Fruit fly (Drosophila melanogaster) Kc167 (cell line): ENCODE data around the gene Alp5.

Source experiments
- Myc ChIP-seq: fragments of >200 bp; optimal IDR thresholded peaks from 2 replicates; lab custom pipeline; 2017; ENCODE audit warnings: missing external identifiers
- Sin3A ChIP-seq: fragments of >200 bp; optimal IDR thresholded peaks from 2 replicates; lab custom pipeline; 2018; ENCODE audit warnings: missing external identifiers
- h ChIP-seq: fragments of >200 bp; optimal IDR thresholded peaks from 3 replicates; lab custom pipeline; 2018; ENCODE audit warnings: missing external identifiers
- insv ChIP-seq: fragments of >200 bp; optimal IDR thresholded peaks from 3 replicates; lab custom pipeline; 2018; ENCODE audit warnings: missing external identifiers
- psq ChIP-seq: fragments of >200 bp; optimal IDR thresholded peaks from 2 replicates; lab custom pipeline; 2017; ENCODE audit warnings: missing external identifiers
- ttk ChIP-seq: sonication (Bioruptor generic); optimal IDR thresholded peaks from 2 replicates; lab custom pipeline; 2017; ENCODE audit warnings: missing external identifiers

Gene Alp5

dm6 chr3R:20984087-20984486 lies 22.7 kb downstream of the Alp5 start:
- TF ChIP-seq insv (lab: Kevin White, UChicago) (no peak), h (lab: Kevin White, UChicago) (no peak), Sin3A (lab: Kevin White, UChicago) (no peak), ttk (lab: Kevin White, UChicago) (no peak), Myc (no peak), psq (lab: Kevin White, UChicago) (no peak)

- TF ChIP-seq Sin3A (lab: Kevin White, UChicago): no peak
- no peak for TF ChIP-seq psq (lab: Kevin White, UChicago)
- TF ChIP-seq h (lab: Kevin White, UChicago): no peak
- TF ChIP-seq ttk (lab: Kevin White, UChicago): no peak
- TF ChIP-seq Myc: no peak
- TF ChIP-seq insv (lab: Kevin White, UChicago): no peak
These were observed 28.9 kb downstream of the Alp5 start, which contains the start of gene Calx for dm6 chr3R:20977846-20978295. Calx (plus strand) TSS chr3R:20978183.

DNA sequence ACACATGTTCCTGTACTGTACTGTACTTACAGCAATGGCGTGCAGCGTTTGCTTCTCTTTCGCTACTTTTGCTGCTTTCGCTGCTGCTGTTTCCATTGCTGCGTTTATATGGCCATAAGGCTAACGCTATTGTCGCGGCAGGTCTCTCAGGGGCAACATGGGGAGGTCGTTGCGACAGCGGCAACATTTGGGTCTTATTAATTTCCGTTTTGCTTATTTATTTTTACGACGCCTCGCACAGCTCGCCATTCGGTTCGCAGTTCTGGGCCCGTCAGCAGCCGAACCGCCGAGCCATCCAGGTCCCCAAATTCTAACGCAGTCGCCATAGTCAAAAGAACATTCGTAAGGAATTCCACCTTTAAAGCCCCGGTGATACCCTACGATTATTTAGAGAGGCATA lies 30.1 kb downstream of the Alp5 start:
- TF ChIP-seq Sin3A (lab: Kevin White, UChicago): no peak
- no peak for TF ChIP-seq ttk (lab: Kevin White, UChicago)
- no peak for TF ChIP-seq insv (lab: Kevin White, UChicago)
- no peak for TF ChIP-seq Myc
- TF ChIP-seq h (lab: Kevin White, UChicago): no peak
- no peak for TF ChIP-seq psq (lab: Kevin White, UChicago)

DNA sequence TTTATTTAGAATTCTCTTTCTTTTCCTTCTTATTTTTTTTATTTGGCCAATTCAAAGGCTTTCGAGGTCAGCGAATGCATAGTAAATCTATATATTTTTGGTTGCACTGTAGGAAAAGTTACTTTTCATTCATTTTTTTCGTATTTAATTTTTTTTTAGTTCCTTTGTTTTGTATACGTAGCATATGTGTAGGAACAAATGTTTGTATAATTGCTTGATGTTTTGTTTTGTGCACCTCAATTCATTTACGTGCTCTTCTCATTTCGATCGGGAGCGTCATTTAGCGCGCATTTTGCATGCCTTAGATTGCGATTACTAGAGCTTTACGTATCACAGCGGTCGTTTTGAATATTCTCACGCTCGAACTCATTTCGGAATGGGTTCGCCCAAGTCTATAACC lies 43.8 kb downstream of the Alp5 start:
- TF ChIP-seq Myc (no peak), psq (lab: Kevin White, UChicago) (no peak), insv (lab: Kevin White, UChicago) (no peak), Sin3A (lab: Kevin White, UChicago) (no peak), h (lab: Kevin White, UChicago) (no peak), ttk (lab: Kevin White, UChicago) (no peak)

DNA sequence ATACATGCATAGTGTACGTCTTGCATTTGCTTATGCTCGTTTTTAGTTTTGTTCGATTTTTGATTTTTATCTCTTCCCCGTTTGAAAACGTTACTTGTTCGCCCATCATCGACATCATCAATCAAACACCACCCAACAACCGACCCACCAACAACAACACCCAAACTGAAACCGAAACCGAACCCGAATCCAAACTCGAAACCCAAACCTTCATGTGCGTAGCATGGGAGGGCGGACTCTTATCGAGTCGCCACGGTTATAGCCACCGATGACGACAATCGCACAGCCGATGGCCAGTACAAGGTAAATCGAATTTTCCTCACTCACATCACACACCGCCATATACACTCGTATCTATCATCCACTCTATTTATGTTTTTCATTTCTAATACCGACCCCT lies 44.8 kb downstream of the Alp5 start:
- no peak for TF ChIP-seq ttk (lab: Kevin White, UChicago)
- TF ChIP-seq insv (lab: Kevin White, UChicago): no peak
- TF ChIP-seq Sin3A (lab: Kevin White, UChicago): no peak
- TF ChIP-seq psq (lab: Kevin White, UChicago): no peak
- no peak for TF ChIP-seq Myc
- no peak for TF ChIP-seq h (lab: Kevin White, UChicago)

DNA sequence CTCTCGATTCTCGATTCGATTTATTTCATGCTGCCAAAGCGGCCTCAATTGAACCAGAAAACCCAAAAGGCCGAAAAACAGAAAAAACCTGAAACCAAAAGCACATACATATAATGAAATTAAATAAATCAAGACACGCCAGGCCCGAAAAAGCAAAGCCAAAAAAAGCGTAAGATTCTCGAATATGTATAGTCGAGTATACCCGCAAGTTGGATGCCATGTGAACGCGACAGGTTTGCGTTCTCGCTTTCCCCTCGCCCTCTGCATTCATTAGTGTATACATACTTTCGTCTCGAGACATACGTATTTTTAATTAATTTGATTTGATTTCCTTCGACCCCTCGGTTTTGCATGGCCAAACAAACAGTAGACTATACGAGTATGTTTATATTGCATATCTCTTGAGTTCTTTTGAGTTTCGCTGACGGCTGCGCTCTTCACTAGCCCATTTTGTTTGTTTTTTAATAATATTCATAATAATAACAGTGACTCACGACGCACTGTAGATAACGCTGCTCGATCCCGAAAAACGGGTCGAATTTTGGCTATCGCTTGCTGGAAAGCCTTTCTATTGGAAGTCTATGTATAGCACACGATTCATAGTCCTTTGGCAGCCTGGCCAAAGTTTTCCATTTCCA lies 45.8 kb downstream of the Alp5 start:
- TF ChIP-seq ttk (lab: Kevin White, UChicago) (no peak), h (lab: Kevin White, UChicago) (no peak), Sin3A (lab: Kevin White, UChicago) (no peak), insv (lab: Kevin White, UChicago) (no peak), Myc (no peak), psq (lab: Kevin White, UChicago) (no peak)

dm6 chr3R:20958599-20959150 lies 48.1 kb downstream of the Alp5 start:
- TF ChIP-seq insv (lab: Kevin White, UChicago) (no peak), h (lab: Kevin White, UChicago) (no peak), Myc (no peak), psq (lab: Kevin White, UChicago) (no peak), ttk (lab: Kevin White, UChicago) (no peak), Sin3A (lab: Kevin White, UChicago) (no peak)

dm6 chr3R:20956875-20957874 lies 49.6 kb downstream of the Alp5 start:
- TF ChIP-seq Myc: no peak
- TF ChIP-seq Sin3A (lab: Kevin White, UChicago): no peak
- TF ChIP-seq psq (lab: Kevin White, UChicago): no peak
- no peak for TF ChIP-seq ttk (lab: Kevin White, UChicago)
- TF ChIP-seq insv (lab: Kevin White, UChicago): no peak
- no peak for TF ChIP-seq h (lab: Kevin White, UChicago)

DNA sequence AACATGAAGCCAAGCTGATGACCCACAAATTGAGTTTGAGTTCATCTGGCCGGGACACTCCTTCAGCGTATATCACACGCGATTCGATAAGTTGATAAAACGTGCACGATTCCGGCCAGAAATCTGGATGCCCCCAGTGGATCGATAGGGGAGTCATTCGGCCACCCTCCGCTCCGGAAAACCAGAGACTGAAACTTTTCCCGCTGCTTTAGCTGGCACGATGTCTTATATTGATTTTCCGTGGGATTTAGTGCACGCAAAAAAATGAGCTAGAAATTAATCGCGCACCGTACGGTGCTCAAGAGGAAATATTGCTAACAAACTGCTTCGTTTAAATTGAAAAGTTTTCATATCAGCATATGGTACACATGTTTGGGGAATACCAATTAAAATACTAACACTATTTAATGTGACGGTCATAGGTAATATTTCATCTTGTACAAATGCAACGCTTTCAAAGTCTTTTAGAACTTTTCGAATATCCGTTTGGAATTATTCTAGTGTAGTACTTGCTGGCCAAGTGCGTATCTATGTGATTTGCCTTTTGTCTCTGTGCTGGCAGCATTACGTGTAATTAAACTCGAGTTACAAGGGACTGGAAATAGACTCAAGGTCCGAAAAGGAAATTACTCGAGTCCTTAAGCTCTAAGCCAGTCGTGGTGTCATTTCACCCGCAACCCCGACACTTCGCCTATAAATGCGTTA lies 50.7 kb downstream of the Alp5 start:
- no peak for TF ChIP-seq insv (lab: Kevin White, UChicago)
- TF ChIP-seq Sin3A (lab: Kevin White, UChicago): no peak
- no peak for TF ChIP-seq h (lab: Kevin White, UChicago)
- no peak for TF ChIP-seq psq (lab: Kevin White, UChicago)
- no peak for TF ChIP-seq Myc
- TF ChIP-seq ttk (lab: Kevin White, UChicago): no peak
